Fruit fly (Drosophila melanogaster): ENCODE results near the gene mrt.

DNA sequence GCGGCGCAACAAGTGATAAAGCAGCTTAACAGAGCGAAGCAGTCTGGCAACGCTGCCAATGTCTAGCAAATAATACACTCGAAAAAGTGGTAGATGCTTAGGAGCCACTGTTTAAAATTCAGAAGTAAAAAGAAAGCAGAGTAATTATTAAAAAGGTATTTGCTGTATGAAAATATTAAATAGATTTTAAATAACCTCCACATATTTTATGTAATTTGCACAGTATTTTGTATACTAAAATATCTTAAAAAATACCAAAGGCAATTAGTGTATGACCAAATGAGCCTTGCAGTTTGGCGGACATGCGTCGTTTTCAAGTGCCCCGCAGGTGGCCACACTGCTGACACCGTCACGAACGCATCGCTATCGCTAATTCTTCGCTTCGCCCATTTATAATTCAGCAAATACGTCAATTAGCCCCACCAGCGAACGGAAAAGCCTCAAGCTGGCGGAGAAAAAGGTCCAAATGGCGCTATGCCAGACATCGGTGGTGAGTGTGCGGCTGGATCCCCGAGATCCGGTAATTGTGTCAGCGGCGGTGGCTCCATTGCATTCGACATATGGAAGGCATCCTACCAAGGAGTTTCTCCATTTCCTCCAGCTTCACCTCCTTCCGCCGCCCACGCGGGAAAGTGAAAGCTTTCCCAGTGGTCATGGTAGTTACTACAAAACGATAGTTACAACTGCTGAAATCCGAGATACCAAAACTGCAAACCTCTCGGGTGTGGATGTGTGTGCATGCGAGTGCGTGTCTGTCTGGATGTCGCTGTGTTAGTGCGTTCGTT is 29.1 kb downstream of the mrt start, which contains the start of gene pll:
- TF ChIP-seq acj6 (GFP tag; optimal IDR thresholded peaks at IDR 0.05) (peak; percentile 86), CG6276 (GFP tag; optimal IDR thresholded peaks at IDR 0.05) (no peak), Hr39 (GFP tag; optimal IDR thresholded peaks at IDR 0.05) (peak; percentile 81), CG8119 (GFP tag; IDR thresholded peaks at IDR 0.05) (peak; percentile 75), net (GFP tag; optimal IDR thresholded peaks at IDR 0.05) (peak; percentile 64), lz (GFP tag; optimal IDR thresholded peaks at IDR 0.05) (peak; percentile 80), CG10631 (GFP tag; optimal IDR thresholded peaks at IDR 0.05) (no peak)
